Worm (Caenorhabditis elegans) whole organism, L3 larva: ENCODE results near the gene F35A5.1.

Source experiments
- nhr-11 ChIP-seq: fragments of 150-350 bp; optimal IDR thresholded peaks from 2 replicates; lab custom pipeline; 2014; ENCODE audit warnings: missing biosample characterization, missing genetic modification characterization
- snpc-4 ChIP-seq: fragments of 150-350 bp; optimal IDR thresholded peaks from 2 replicates; lab custom pipeline; 2014; ENCODE audit warnings: missing biosample characterization, missing genetic modification characterization
- tbx-2 ChIP-seq: sonication (generic microtip); optimal IDR thresholded peaks from 2 replicates; lab custom pipeline; 2016; ENCODE audit warnings: mild to moderate bottlenecking, missing genetic modification characterization, missing compliant biosample characterization
- unc-62 ChIP-seq: fragments of 150-350 bp; sonication (generic microtip); optimal IDR thresholded peaks from 4 replicates; lab custom pipeline; 2014; ENCODE audit warnings: missing biosample characterization, missing genetic modification reagents, missing genetic modification characterization

DNA sequence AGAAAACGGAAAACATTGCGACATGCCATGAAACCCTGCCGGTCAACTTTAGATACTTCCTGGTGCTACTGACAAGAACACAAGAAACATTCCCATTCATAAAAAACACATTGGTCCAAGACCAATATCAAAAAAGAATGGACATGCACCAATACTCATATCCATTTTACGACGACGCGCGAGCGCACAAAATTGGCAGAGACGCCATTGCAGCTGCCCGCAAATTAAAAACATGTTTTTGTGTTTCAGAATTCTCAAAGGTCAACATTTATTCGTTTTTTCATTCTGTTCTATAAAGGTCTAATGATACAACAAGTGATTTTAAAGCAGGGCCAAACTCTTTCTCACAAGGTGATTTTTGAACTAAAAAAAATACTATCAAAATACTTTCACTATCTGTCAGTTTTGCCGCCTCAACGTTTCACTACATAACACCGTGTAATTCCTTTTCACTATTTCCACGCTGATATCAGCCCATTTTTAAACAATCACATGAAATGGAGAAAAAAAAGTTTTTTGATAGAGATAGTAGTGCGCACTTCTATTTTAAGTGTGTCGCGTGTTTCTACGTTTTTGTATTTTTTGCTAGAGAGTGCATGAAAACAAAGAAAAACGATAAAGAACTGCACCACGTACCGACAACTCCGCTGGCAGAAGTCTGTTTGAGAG, 11.7 kb downstream of the F35A5.1 start:
- TF ChIP-seq nhr-11 (tag; lab: Kevin White, UChicago) (no peak), snpc-4 (tag; lab: Kevin White, UChicago) (no peak), unc-62 (GFP tag; lab: Kevin White, UChicago) (no peak), tbx-2 (tag; lab: Kevin White, UChicago) (no peak)
